Worm (Caenorhabditis elegans): ENCODE results near the gene srbc-24.

ce11 chrV:2153274-2153673 is 1.7 kb downstream of the srbc-24 start, which contains the start of gene srbc-23:
- TF ChIP-seq madf-3 (GFP tag; IDR thresholded peaks at IDR 0.05) (no peak), F57A8.1 (GFP tag; optimal IDR thresholded peaks at IDR 0.05) (no peak), dpl-1 (GFP tag; optimal IDR thresholded peaks at IDR 0.05) (no peak)
